Fruit fly (Drosophila melanogaster): ENCODE data around the gene Jhbp12.

- TF ChIP-seq Abd-B (GFP tag; optimal IDR thresholded peaks at IDR 0.05) (no peak), GATAd (GFP tag; optimal IDR thresholded peaks at IDR 0.05) (no peak), Hnf4 (GFP tag; optimal IDR thresholded peaks at IDR 0.05) (no peak), br (GFP tag; optimal IDR thresholded peaks at IDR 0.05) (no peak), sage (GFP tag; optimal IDR thresholded peaks at IDR 0.05) (no peak), Myc (optimal IDR thresholded peaks at IDR 0.05) (no peak), lola (GFP tag; optimal IDR thresholded peaks at IDR 0.05) (no peak), psq (GFP tag; optimal IDR thresholded peaks at IDR 0.05) (no peak), foxo (GFP tag; optimal IDR thresholded peaks at IDR 0.05) (no peak), tai (GFP tag; optimal IDR thresholded peaks at IDR 0.05) (no peak), fru (GFP tag; optimal IDR thresholded peaks at IDR 0.05) (no peak), Hr78 (GFP tag; optimal IDR thresholded peaks at IDR 0.05) (no peak)
These were observed 38.6 kb downstream of the Jhbp12 start for dm6 chr3R:24563039-24563825.

Data from whole organism, wandering third instar larva.